Worm (Caenorhabditis elegans): ENCODE data around the gene F10G2.4.

DNA sequence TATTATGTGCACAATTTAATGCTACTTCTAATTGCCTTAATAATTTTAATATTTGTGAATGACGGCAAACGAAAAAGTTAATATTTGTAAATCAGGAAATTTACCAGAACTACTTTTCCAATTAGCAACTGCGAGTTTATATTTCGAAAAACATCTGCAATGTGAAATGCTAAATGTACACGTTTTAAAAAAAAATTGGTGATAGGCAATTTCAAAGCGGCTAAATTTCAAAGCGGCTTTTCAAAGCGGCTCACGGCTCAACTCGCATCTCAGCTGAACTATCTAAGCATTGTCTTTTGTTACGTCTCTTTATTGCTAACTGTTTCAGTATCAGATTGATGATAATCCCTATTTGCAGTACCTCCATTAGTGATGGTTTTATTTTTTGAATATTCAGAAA lies 12.8 kb downstream of the F10G2.4 start, which contains the start of gene srh-187:
- TF ChIP-seq klf-2 (GFP tag; conservative IDR thresholded peaks at IDR 0.05) = no peak
- no peak for TF ChIP-seq med-1 (GFP tag; optimal IDR thresholded peaks at IDR 0.05; ENCODE audit: insufficient read depth)

Data from whole organism, midembryonic.